Worm (Caenorhabditis elegans) whole organism, young adult: ENCODE measurements around the gene F08D12.2.

Source experiments
- T26A5.8 ChIP-seq: sonication (generic microtip); optimal IDR thresholded peaks from 2 replicates; lab custom pipeline; 2016; ENCODE audit warnings: missing genetic modification characterization, missing compliant biosample characterization
- attf-3 ChIP-seq: fragments of 200-800 bp; sonication (Bioruptor generic); conservative IDR thresholded peaks from 2 replicates; pipeline ENCODE4 v1.3.6; 2022; ENCODE audit warnings: missing genetic modification reagents, missing genetic modification characterization, missing compliant biosample characterization
- ceh-100 ChIP-seq: fragments of 200-800 bp; sonication (Bioruptor generic); IDR thresholded peaks from 2 replicates; pipeline ENCODE4 v1.3.6; 2022; ENCODE audit warnings: missing genetic modification reagents, missing genetic modification characterization, missing compliant biosample characterization
- hlh-12 ChIP-seq: sonication (generic microtip); optimal IDR thresholded peaks from 2 replicates; lab custom pipeline; 2016; ENCODE audit warnings: missing genetic modification characterization, missing compliant biosample characterization
- nfya-1 ChIP-seq: sonication (generic microtip); optimal IDR thresholded peaks from 2 replicates; lab custom pipeline; 2017; ENCODE audit warnings: antibody characterized with exemption, missing compliant biosample characterization, missing genetic modification characterization, borderline replicate concordance; ENCODE audit not compliant: insufficient read depth
- pha-4 ChIP-seq: fragments of 150-350 bp; sonication (generic microtip); optimal IDR thresholded peaks from 2 replicates; lab custom pipeline; 2014; ENCODE audit warnings: missing biosample characterization, missing genetic modification reagents, missing genetic modification characterization
- rcor-1 ChIP-seq: fragments of 200-800 bp; sonication (Bioruptor generic); IDR thresholded peaks from 2 replicates; pipeline ENCODE4 v1.3.6; 2022; ENCODE audit warnings: missing genetic modification reagents, missing genetic modification characterization, missing compliant biosample characterization
- rec-8 ChIP-seq, 2 experiments: sonication (generic microtip); optimal IDR thresholded peaks; 2 replicates each; lab custom pipeline; 2016; ENCODE audit warnings: mild to moderate bottlenecking in 2 of 2, missing genetic modification characterization in 2 of 2, missing genetic modification reagents in 2 of 2, missing genotype in 2 of 2, missing biosample characterization in 1 of 2, missing compliant biosample characterization in 1 of 2, moderate library complexity in 1 of 2
- unc-62 ChIP-seq: fragments of 150-350 bp; optimal IDR thresholded peaks from 2 replicates; lab custom pipeline; 2014; ENCODE audit warnings: missing biosample characterization, missing genetic modification reagents, missing genetic modification characterization
- ztf-26 ChIP-seq: sonication (generic microtip); optimal IDR thresholded peaks from 2 replicates; lab custom pipeline; 2017; ENCODE audit warnings: missing genetic modification characterization, missing compliant biosample characterization
- ztf-28 ChIP-seq: fragments of 200-800 bp; sonication (Bioruptor generic); IDR thresholded peaks from 2 replicates; pipeline ENCODE4 v1.3.6; 2022; ENCODE audit warnings: missing genetic modification reagents, missing genetic modification characterization, missing compliant biosample characterization

DNA sequence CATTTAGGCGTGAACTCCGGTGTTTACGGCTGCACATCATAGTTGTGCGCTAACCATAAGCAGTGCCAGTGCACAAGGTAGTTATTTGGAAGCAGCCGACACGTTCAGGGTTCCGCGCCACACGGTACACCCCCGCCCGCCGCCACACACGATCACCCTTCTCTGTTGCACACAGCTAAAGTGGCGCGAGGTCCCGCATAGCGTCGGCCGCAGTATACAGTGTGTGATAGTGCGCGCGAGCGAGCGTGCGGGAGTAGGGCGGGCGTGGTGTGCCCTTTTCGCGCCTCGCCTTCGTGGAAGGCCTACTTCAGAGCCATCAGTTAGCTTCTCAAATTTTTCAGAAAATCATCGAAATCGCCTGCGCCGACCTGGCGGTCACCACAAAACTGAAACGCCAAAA lies 44.5 kb upstream of the F08D12.2 start:
- TF ChIP-seq hlh-12 (tag; lab: Kevin White, UChicago) = no peak
- TF ChIP-seq rcor-1 (GFP tag; lab: Robert Waterston, UW) = no peak
- TF ChIP-seq nfya-1 (tag; lab: Kevin White, UChicago) = no peak
- no peak for TF ChIP-seq unc-62 (GFP tag; lab: Kevin White, UChicago)
- no peak for TF ChIP-seq pha-4
- no peak for TF ChIP-seq ztf-26 (tag; lab: Kevin White, UChicago)
- TF ChIP-seq ceh-100 (GFP tag; lab: Robert Waterston, UW) = no peak
- no peak for TF ChIP-seq T26A5.8 (tag; lab: Kevin White, UChicago)
- TF ChIP-seq rec-8 (tag; optimal IDR thresholded peaks at IDR 0.05; lab: Kevin White, UChicago) = no peak
- no peak for TF ChIP-seq ztf-28
- TF ChIP-seq attf-3 (GFP tag; lab: Robert Waterston, UW) = no peak
